Fruit fly (Drosophila melanogaster): ENCODE data around the gene CG14860.

- TF ChIP-seq CG4404 (GFP tag; IDR thresholded peaks at IDR 0.05) (no peak), CG3281 (GFP tag; optimal IDR thresholded peaks at IDR 0.05) (no peak), CG12744 (GFP tag; optimal IDR thresholded peaks at IDR 0.05) (no peak), prd (optimal IDR thresholded peaks at IDR 0.05) (no peak), prd (GFP tag; IDR thresholded peaks at IDR 0.05) (no peak), Gug (GFP tag; IDR thresholded peaks at IDR 0.05) (no peak), CG11093 (GFP tag; IDR thresholded peaks at IDR 0.05) (no peak), CG10543 (GFP tag; optimal IDR thresholded peaks at IDR 0.05) (no peak)
Measured at dm6 chr3R:14903837-14904431, 9.3 kb downstream of the CG14860 start, which contains the start of gene VhaPPA1-1.

Data from whole organism, embryonic.